Worm (Caenorhabditis elegans) whole organism, L4 larva: ENCODE data around the gene trxr-2.

Experiments used
- Y105C5A.15 ChIP-seq: fragments of 200-800 bp; sonication (Bioruptor generic); IDR thresholded peaks from 2 replicates; pipeline ENCODE4 v1.3.6; 2022; ENCODE audit warnings: missing genetic modification characterization, missing compliant biosample characterization
- ZK337.2 ChIP-seq: fragments of 200-800 bp; sonication (Bioruptor generic); IDR thresholded peaks from 2 replicates; pipeline ENCODE4 v1.3.6; 2022; ENCODE audit warnings: missing genetic modification reagents, missing genetic modification characterization, missing compliant biosample characterization
- ama-1 ChIP-seq: fragments of 150-350 bp; optimal IDR thresholded peaks from 2 replicates; lab custom pipeline; 2014; ENCODE audit warnings: inconsistent platforms, mixed read lengths
- egl-27 ChIP-seq: sonication (generic microtip); optimal IDR thresholded peaks from 3 replicates; lab custom pipeline; 2017; ENCODE audit warnings: missing biosample characterization, missing genetic modification reagents, missing genetic modification characterization
- lin-13 ChIP-seq: fragments of 150-350 bp; optimal IDR thresholded peaks from 2 replicates; lab custom pipeline; 2014; ENCODE audit warnings: missing biosample characterization, missing genetic modification reagents, missing genetic modification characterization
- lsy-2 ChIP-seq, 2 experiments: fragments of 150-350 bp in 1 of 2; sonication (generic microtip) in 1 of 2; optimal IDR thresholded peaks; 2 replicates each; lab custom pipeline; 2014 to 2017; ENCODE audit warnings: missing biosample characterization in 2 of 2, missing genetic modification characterization in 2 of 2
- nhr-102 ChIP-seq: sonication (generic microtip); optimal IDR thresholded peaks from 2 replicates; lab custom pipeline; 2016; ENCODE audit warnings: mild to moderate bottlenecking, missing genetic modification characterization, moderate library complexity, missing compliant biosample characterization
- nhr-237 ChIP-seq: sonication (generic microtip); optimal IDR thresholded peaks from 2 replicates; lab custom pipeline; 2017; ENCODE audit warnings: missing biosample characterization, missing genetic modification characterization
- nhr-28 ChIP-seq: fragments of 150-350 bp; optimal IDR thresholded peaks from 2 replicates; lab custom pipeline; 2014; ENCODE audit warnings: missing biosample characterization, missing genetic modification characterization
- unc-130 ChIP-seq: sonication (generic microtip); optimal IDR thresholded peaks from 2 replicates; lab custom pipeline; 2016; ENCODE audit warnings: missing genetic modification reagents, missing genetic modification characterization, missing compliant biosample characterization

- no peak for TF ChIP-seq ama-1 (lab: Kevin White, UChicago)
- TF ChIP-seq unc-130, result no peak
- no peak for TF ChIP-seq nhr-237
- TF ChIP-seq nhr-28, result no peak
- no peak for TF ChIP-seq nhr-102
- TF ChIP-seq lsy-2 (tag; optimal IDR thresholded peaks at IDR 0.05; lab: Kevin White, UChicago), result no peak
- no peak for TF ChIP-seq ZK337.2 (GFP tag; lab: Robert Waterston, UW)
- no peak for TF ChIP-seq lin-13 (GFP tag; lab: Kevin White, UChicago)
- no peak for TF ChIP-seq egl-27
- no peak for TF ChIP-seq Y105C5A.15 (GFP tag; lab: Robert Waterston, UW)
These were observed 51.2 kb downstream of the trxr-2 start for ce11 chrIII:8964684-8965283.
